Worm (Caenorhabditis elegans): Measurements from ENCODE around the gene ogdh-1.

DNA sequence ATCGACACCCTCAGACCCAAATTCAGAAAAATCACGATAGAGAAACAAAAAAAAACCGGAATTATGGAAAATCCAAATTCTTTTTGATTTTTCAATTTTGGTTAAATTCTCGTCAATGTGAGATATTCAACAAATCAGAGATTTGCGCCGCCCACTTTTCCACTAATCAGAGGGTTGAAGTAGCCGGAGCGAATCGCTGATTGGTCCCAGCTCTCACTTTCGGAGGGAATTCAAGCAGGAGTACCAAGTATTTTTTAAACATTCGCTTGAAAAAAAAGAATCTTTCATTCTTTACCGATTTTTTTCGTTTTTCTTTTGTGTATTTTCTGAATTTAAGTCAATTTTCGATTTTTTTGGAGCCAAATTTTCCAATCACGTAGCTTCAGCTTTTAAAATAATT lies 2.1 kb upstream of the ogdh-1 start:
- TF ChIP-seq nhr-11 (tag; optimal IDR thresholded peaks at IDR 0.05), result no peak
- TF ChIP-seq tbx-2 (tag; optimal IDR thresholded peaks at IDR 0.05), result no peak
- no peak for TF ChIP-seq pat-9 (tag; optimal IDR thresholded peaks at IDR 0.05)
- no peak for TF ChIP-seq pha-4 (tag; optimal IDR thresholded peaks at IDR 0.05)
- no peak for TF ChIP-seq gmeb-2 (tag; optimal IDR thresholded peaks at IDR 0.05)
- TF ChIP-seq unc-86 (tag; optimal IDR thresholded peaks at IDR 0.05), result no peak
- TF ChIP-seq elt-2 (tag; optimal IDR thresholded peaks at IDR 0.05), result no peak
- TF ChIP-seq dmd-4 (tag; optimal IDR thresholded peaks at IDR 0.05; ENCODE audit: borderline replicate concordance), result no peak
- TF ChIP-seq eyg-1 (tag; optimal IDR thresholded peaks at IDR 0.05), result no peak
- TF ChIP-seq ama-1 (optimal IDR thresholded peaks at IDR 0.05), result no peak
- TF ChIP-seq nhr-232 (tag; optimal IDR thresholded peaks at IDR 0.05), result no peak

Data from whole organism, late embryonic.